Fruit fly (Drosophila melanogaster) whole organism, larva: ENCODE measurements around the gene CG6660.

Experiments
- noc ChIP-seq: fragments of 200-800 bp; sonication (Bioruptor generic); optimal IDR thresholded peaks from 3 replicates; lab custom pipeline; 2019; ENCODE audit warnings: missing biosample characterization, mild to moderate bottlenecking, missing genetic modification characterization, moderate library complexity

Gene CG6660

DNA sequence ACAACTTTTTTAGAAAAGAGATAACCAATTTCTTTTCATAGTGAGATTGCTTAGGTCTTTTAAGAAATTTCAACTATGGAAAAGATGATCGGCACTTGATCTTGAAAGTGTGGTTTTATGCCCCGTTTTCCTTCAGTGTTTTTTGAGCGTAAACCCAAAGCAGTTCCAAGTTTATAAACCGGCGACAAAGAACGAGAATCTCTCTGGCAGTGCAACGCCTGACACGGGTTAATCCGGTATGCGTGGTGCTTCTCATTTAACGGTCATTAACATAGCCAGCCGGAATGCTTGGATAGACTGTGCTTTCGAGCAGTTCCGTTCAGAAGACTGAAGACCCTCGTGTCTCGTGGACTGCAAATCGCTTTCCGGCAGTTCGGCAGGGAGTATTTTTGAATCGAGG lies at the start of gene CG6660:
Gene CG6660, plus strand, starts transcription at position 301 of the 400 bp plus-strand sequence.
- no peak for TF ChIP-seq noc (tag; lab: Kevin White, UChicago)

- TF ChIP-seq noc (tag; lab: Kevin White, UChicago) = no peak
Measured at dm6 chr3R:22877610-22878009, 45.5 kb upstream of the CG6660 start.

DNA sequence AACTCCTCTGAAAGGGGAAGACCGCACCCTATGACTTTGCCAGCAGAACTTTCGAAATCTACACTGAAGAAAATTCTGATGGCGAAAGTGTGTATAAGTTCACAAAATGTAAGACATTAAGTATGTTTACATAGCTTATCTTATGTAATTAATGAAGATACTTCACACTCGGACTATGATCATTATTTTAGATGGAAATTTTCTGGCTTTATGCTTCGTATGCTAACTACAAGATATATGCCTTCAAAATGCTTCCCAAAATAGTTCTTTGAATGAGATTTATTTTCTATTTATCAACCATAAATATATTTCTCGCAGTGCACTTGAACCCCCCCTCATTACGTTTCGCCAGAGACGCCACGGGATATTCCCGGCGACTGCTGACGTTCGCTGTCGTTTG lies 44.7 kb upstream of the CG6660 start:
- no peak for TF ChIP-seq noc (tag; lab: Kevin White, UChicago)

DNA sequence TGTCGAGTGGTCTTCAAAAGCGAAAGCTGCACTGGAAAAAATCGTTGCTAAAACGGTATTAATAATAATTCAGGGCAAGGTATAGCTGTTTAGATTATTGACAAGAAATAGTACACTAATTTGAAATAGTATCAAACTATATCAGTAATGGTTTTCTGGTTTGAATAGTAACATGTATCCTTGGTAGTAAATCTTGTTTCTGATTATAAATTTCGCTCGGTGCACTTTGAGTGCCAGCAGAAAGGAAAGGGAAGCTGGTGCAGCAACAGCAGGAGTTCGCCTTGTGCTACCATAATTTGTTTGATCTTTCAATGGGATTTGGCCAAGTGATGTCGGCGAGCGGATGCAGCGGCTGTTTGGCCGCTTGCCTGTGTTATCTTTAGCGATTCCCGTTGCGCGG lies 36.3 kb upstream of the CG6660 start:
- no peak for TF ChIP-seq noc (tag; lab: Kevin White, UChicago)

- TF ChIP-seq noc (tag; lab: Kevin White, UChicago) = no peak
Measured at dm6 chr3R:22889302-22889701, 33.9 kb upstream of the CG6660 start.

DNA sequence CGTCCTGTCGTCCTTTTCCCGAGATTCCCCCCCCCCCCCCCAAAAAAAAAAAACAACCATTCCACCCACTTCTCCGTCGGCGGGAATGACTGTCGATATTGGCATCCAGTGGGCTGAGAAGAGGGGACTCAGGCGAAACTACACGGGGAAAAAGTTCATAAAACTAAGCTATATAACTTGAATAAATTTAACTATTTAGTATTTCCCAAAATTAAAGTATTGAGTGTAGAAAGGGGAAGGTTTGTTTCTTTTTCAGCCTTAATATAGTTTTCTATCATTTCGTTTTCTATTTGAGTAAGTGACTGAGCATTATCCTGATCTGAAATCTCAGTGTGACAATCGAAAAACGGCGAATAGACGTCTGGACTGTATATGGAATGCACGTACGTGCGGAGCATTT lies 31.4 kb upstream of the CG6660 start:
- TF ChIP-seq noc (tag; lab: Kevin White, UChicago) = no peak

DNA sequence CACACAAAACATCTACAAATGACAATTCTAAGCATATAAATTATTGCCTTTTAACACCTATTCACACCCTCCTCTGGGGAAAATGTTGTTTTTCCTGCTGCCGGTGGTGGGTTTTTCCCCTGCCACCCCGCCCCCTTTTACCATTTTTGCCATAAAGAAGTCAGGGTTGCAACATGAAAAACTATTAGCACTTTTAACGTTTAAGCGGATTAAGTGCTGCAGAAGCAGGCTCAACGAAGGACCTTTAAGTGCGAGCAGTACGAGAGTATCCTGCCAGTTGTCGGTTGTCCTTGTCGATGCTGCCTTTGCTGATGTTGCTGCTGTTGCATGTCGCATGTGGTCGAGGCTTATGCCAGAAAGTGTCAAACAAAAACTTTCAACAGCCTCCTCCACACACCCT lies 27.8 kb upstream of the CG6660 start:
- no peak for TF ChIP-seq noc (tag; lab: Kevin White, UChicago)

- TF ChIP-seq noc (tag; lab: Kevin White, UChicago) = no peak
Measured at dm6 chr3R:22898307-22898706, 24.8 kb upstream of the CG6660 start.

dm6 chr3R:22899041-22899440 lies 24.1 kb upstream of the CG6660 start, which contains the start of gene klg:
TSS of gene klg (plus strand) at chr3R:22899284.
- no peak for TF ChIP-seq noc (tag; lab: Kevin White, UChicago)

DNA sequence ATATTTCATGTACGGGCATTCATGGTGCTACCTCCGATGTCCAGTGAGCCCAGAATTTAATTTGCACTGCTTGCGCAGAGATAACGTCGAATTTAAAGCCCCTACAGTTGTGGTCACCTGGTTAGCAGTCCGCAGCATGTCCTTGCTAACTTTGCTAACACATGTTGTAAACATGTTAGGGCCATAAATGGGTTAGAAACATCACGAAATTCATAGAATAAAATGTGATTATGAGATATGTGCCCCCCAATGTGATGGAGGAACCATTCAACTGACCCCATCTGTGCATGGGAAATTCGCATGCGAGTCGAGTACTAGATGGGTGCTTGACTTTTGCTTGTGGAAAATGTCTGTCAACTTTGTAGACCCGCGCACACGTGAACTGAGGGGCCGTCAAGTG lies 12.1 kb upstream of the CG6660 start:
- no peak for TF ChIP-seq noc (tag; lab: Kevin White, UChicago)

dm6 chr3R:22965220-22965619 lies 42.1 kb downstream of the CG6660 start:
- no peak for TF ChIP-seq noc (tag; lab: Kevin White, UChicago)

dm6 chr3R:22965984-22966383 lies 42.8 kb downstream of the CG6660 start, which contains the start of gene Tpl94D:
TSS of gene Tpl94D (plus strand) at chr3R:22966284.
- TF ChIP-seq noc (tag; lab: Kevin White, UChicago) = no peak
